Worm (Caenorhabditis elegans) whole organism, L1 larva: ENCODE data around the gene klf-3.

Experiments used
- C04F5.9 ChIP-seq: sonication (generic microtip); optimal IDR thresholded peaks from 2 replicates; lab custom pipeline; 2016; ENCODE audit warnings: missing genetic modification characterization, missing compliant biosample characterization
- C16A3.4 ChIP-seq: fragments of 150-350 bp; optimal IDR thresholded peaks from 2 replicates; lab custom pipeline; 2014; ENCODE audit warnings: missing biosample characterization, missing genetic modification characterization
- F16B12.6 ChIP-seq: fragments of 150-350 bp; optimal IDR thresholded peaks from 2 replicates; lab custom pipeline; 2014; ENCODE audit warnings: missing biosample characterization, missing genetic modification characterization
- Y116A8C.19 ChIP-seq: sonication (generic microtip); optimal IDR thresholded peaks from 2 replicates; lab custom pipeline; 2016; ENCODE audit warnings: missing compliant biosample characterization, missing genetic modification characterization, borderline replicate concordance
- aha-1 ChIP-seq: fragments of 150-350 bp; optimal IDR thresholded peaks from 2 replicates; lab custom pipeline; 2014; ENCODE audit warnings: missing biosample characterization, missing genetic modification characterization
- ceh-63 ChIP-seq: fragments of 200-800 bp; sonication (Bioruptor generic); optimal IDR thresholded peaks from 2 replicates; lab custom pipeline; 2018; ENCODE audit warnings: mild to moderate bottlenecking, missing genetic modification characterization, missing compliant biosample characterization
- ceh-82 ChIP-seq, 3 experiments: fragments of 150-350 bp in 1 of 3; sonication (generic microtip) in 2 of 3; optimal IDR thresholded peaks; 2 replicates each; lab custom pipeline; 2014 to 2017; ENCODE audit warnings: missing biosample characterization in 3 of 3, missing genetic modification characterization in 3 of 3
- dsc-1 ChIP-seq: sonication (generic microtip); optimal IDR thresholded peaks from 2 replicates; lab custom pipeline; 2016; ENCODE audit warnings: mild to moderate bottlenecking, missing genetic modification characterization, missing compliant biosample characterization
- efl-1 ChIP-seq, 4 experiments: fragments of 150-350 bp; optimal IDR thresholded peaks in 3 of 4; peaks in 1 of 4; 1 replicate in 1 of 4; 2 replicates in 3 of 4; lab custom pipeline; 2014; ENCODE audit warnings: missing biosample characterization in 2 of 4, missing genetic modification characterization in 2 of 4, missing genetic modification reagents in 2 of 4
- egl-13 ChIP-seq: sonication (generic microtip); optimal IDR thresholded peaks from 2 replicates; lab custom pipeline; 2016; ENCODE audit warnings: missing genotype, missing genetic modification reagents, missing genetic modification characterization, missing compliant biosample characterization
- egl-27 ChIP-seq, 2 experiments: fragments of 150-350 bp in 1 of 2; sonication (generic microtip); optimal IDR thresholded peaks; 3 replicates each; lab custom pipeline; 2017 to 2018; ENCODE audit warnings: missing biosample characterization in 2 of 2, missing genetic modification characterization in 2 of 2, missing genetic modification reagents in 2 of 2
- elt-3 ChIP-seq, 6 experiments: fragments of 150-350 bp in 1 of 6; sonication (generic microtip); optimal IDR thresholded peaks; 2 replicates each; lab custom pipeline; 2017 to 2018; ENCODE audit warnings: missing biosample characterization in 6 of 6, missing genetic modification characterization in 6 of 6, inconsistent platforms in 1 of 6
- ets-5 ChIP-seq: fragments of 200-800 bp; sonication (Bioruptor generic); IDR thresholded peaks from 2 replicates; pipeline ENCODE4 v1.3.6; 2022; ENCODE audit warnings: missing genetic modification characterization, missing compliant biosample characterization
- fkh-4 ChIP-seq: sonication (generic microtip); optimal IDR thresholded peaks from 2 replicates; lab custom pipeline; 2016; ENCODE audit warnings: missing compliant biosample characterization, missing genetic modification characterization, borderline replicate concordance
- fkh-8 ChIP-seq: sonication (generic microtip); optimal IDR thresholded peaks from 2 replicates; lab custom pipeline; 2016; ENCODE audit warnings: mild to moderate bottlenecking, missing genetic modification characterization, missing compliant biosample characterization
- fos-1 ChIP-seq: fragments of 150-350 bp; optimal IDR thresholded peaks from 2 replicates; lab custom pipeline; 2014; ENCODE audit warnings: missing biosample characterization, missing genetic modification characterization
- hlh-4 ChIP-seq: sonication (generic microtip); optimal IDR thresholded peaks from 2 replicates; lab custom pipeline; 2016; ENCODE audit warnings: mild to moderate bottlenecking, missing genetic modification characterization, missing compliant biosample characterization
- hpl-2 ChIP-seq: fragments of 150-350 bp; optimal IDR thresholded peaks from 2 replicates; lab custom pipeline; 2014; ENCODE audit warnings: missing biosample characterization, missing genetic modification reagents, missing genetic modification characterization
- irx-1 ChIP-seq: sonication (generic microtip); optimal IDR thresholded peaks from 2 replicates; lab custom pipeline; 2016; ENCODE audit warnings: missing genetic modification characterization, missing compliant biosample characterization
- jun-1 ChIP-seq: fragments of 150-350 bp; optimal IDR thresholded peaks from 2 replicates; lab custom pipeline; 2014; ENCODE audit warnings: missing biosample characterization, missing genetic modification reagents, missing genetic modification characterization
- lin-13 ChIP-seq: fragments of 150-350 bp; optimal IDR thresholded peaks from 2 replicates; lab custom pipeline; 2014; ENCODE audit warnings: missing biosample characterization, missing genetic modification reagents, missing genetic modification characterization
- lin-15B ChIP-seq: fragments of 150-350 bp; sonication (generic microtip); optimal IDR thresholded peaks from 3 replicates; lab custom pipeline; 2014; ENCODE audit warnings: missing biosample characterization, missing genetic modification characterization
- lin-35 ChIP-seq, 2 experiments: fragments of 150-350 bp; optimal IDR thresholded peaks; 2 replicates each; lab custom pipeline; 2014; ENCODE audit warnings: missing biosample characterization in 2 of 2, missing genetic modification characterization in 2 of 2, missing genetic modification reagents in 2 of 2
- lin-39 ChIP-seq: fragments of 150-350 bp; optimal IDR thresholded peaks from 2 replicates; lab custom pipeline; 2014; ENCODE audit warnings: missing biosample characterization, missing genetic modification reagents, missing genetic modification characterization
- mab-9 ChIP-seq: fragments of 200-800 bp; sonication (Bioruptor generic); IDR thresholded peaks from 2 replicates; pipeline ENCODE4 v1.3.6; 2022; ENCODE audit warnings: missing genetic modification reagents, missing genetic modification characterization, missing compliant biosample characterization
- mef-2 ChIP-seq: fragments of 150-350 bp; optimal IDR thresholded peaks from 2 replicates; lab custom pipeline; 2014; ENCODE audit warnings: missing biosample characterization, missing genetic modification characterization
- mep-1 ChIP-seq: fragments of 150-350 bp; optimal IDR thresholded peaks from 2 replicates; lab custom pipeline; 2014; ENCODE audit warnings: missing biosample characterization, missing genetic modification characterization
- nhr-237 ChIP-seq: fragments of 150-350 bp; optimal IDR thresholded peaks from 2 replicates; lab custom pipeline; 2014; ENCODE audit warnings: missing biosample characterization, missing genetic modification characterization
- nhr-77 ChIP-seq: fragments of 150-350 bp; optimal IDR thresholded peaks from 2 replicates; lab custom pipeline; 2014; ENCODE audit warnings: missing biosample characterization, missing genetic modification characterization
- nhr-90 ChIP-seq: sonication (generic microtip); optimal IDR thresholded peaks from 2 replicates; lab custom pipeline; 2016; ENCODE audit warnings: mild to moderate bottlenecking, missing genetic modification characterization, missing compliant biosample characterization; ENCODE audit not compliant: poor library complexity
- pax-3 ChIP-seq: fragments of 200-800 bp; sonication (Bioruptor generic); optimal IDR thresholded peaks from 2 replicates; lab custom pipeline; 2018; ENCODE audit warnings: mild to moderate bottlenecking, missing genetic modification characterization, moderate library complexity, missing compliant biosample characterization
- skn-1 ChIP-seq: fragments of 150-350 bp; optimal IDR thresholded peaks from 2 replicates; lab custom pipeline; 2014; ENCODE audit warnings: missing biosample characterization, missing genetic modification characterization
- snpc-4 ChIP-seq: fragments of 150-350 bp; optimal IDR thresholded peaks from 2 replicates; lab custom pipeline; 2014; ENCODE audit warnings: missing biosample characterization, missing genetic modification characterization
- snu-23 ChIP-seq: sonication (generic microtip); optimal IDR thresholded peaks from 2 replicates; lab custom pipeline; 2016; ENCODE audit warnings: missing genetic modification characterization, missing compliant biosample characterization
- sox-4 ChIP-seq: sonication (generic microtip); optimal IDR thresholded peaks from 2 replicates; lab custom pipeline; 2016; ENCODE audit warnings: missing genetic modification characterization, missing compliant biosample characterization
- sup-37 ChIP-seq: fragments of 200-800 bp; sonication (Bioruptor generic); optimal IDR thresholded peaks from 2 replicates; lab custom pipeline; 2018; ENCODE audit warnings: mild to moderate bottlenecking, missing genetic modification characterization, missing compliant biosample characterization
- swsn-7 ChIP-seq: sonication (generic microtip); optimal IDR thresholded peaks from 2 replicates; lab custom pipeline; 2016; ENCODE audit warnings: missing genetic modification characterization, missing compliant biosample characterization
- unc-62 ChIP-seq: fragments of 150-350 bp; optimal IDR thresholded peaks from 2 replicates; lab custom pipeline; 2014; ENCODE audit warnings: missing biosample characterization, missing genetic modification reagents, missing genetic modification characterization
- xbp-1 ChIP-seq: sonication (generic microtip); optimal IDR thresholded peaks from 2 replicates; lab custom pipeline; 2016; ENCODE audit warnings: missing genetic modification characterization, missing compliant biosample characterization

The klf-3 gene

ce11 chrII:6642651-6643167 lies 26.0 kb downstream of the klf-3 start, which contains the start of gene T19D12.6 (continued):
- TF ChIP-seq lin-35 (GFP tag; optimal IDR thresholded peaks at IDR 0.05; lab: Kevin White, UChicago) = no peak
- TF ChIP-seq C16A3.4 (tag; lab: Kevin White, UChicago) = no peak
- no peak for TF ChIP-seq lin-39
- no peak for TF ChIP-seq Y116A8C.19 (tag; lab: Kevin White, UChicago)
- no peak for TF ChIP-seq aha-1
- no peak for TF ChIP-seq lin-15B (tag; lab: Kevin White, UChicago)
- no peak for TF ChIP-seq mep-1 (tag; lab: Kevin White, UChicago)
- no peak for TF ChIP-seq fkh-4 (tag; lab: Kevin White, UChicago)
- peak; percentile 60 for TF ChIP-seq fkh-8 (tag; lab: Kevin White, UChicago)
- no peak for TF ChIP-seq ceh-82 (tag; optimal IDR thresholded peaks at IDR 0.05; lab: Kevin White, UChicago)
- no peak for TF ChIP-seq snpc-4 (tag; lab: Kevin White, UChicago)
- TF ChIP-seq sup-37 (GFP tag; lab: Kevin White, UChicago) = no peak
- TF ChIP-seq F16B12.6 (tag; lab: Kevin White, UChicago) = no peak
- TF ChIP-seq mef-2 (tag; lab: Kevin White, UChicago) = no peak
- TF ChIP-seq xbp-1 (tag; lab: Kevin White, UChicago) = no peak
- TF ChIP-seq lin-13 (GFP tag; lab: Kevin White, UChicago) = no peak
- TF ChIP-seq egl-13 = no peak
- no peak for TF ChIP-seq egl-27 (tag; optimal IDR thresholded peaks at IDR 0.05; lab: Kevin White, UChicago)
- no peak for TF ChIP-seq ets-5

- TF ChIP-seq irx-1 (tag; lab: Kevin White, UChicago) (no peak), dsc-1 (peak; percentile 63), efl-1 (optimal IDR thresholded peaks at IDR 0.05; lab: Kevin White, UChicago) (no peak), efl-1 (GFP tag; optimal IDR thresholded peaks at IDR 0.05 in 1 of 2; lab: Kevin White, UChicago) (peak in 1 of 2 experiments; percentile 5)
These were observed 30.2 kb downstream of the klf-3 start for ce11 chrII:6646903-6647302.

ce11 chrII:6649026-6649425 lies 32.3 kb downstream of the klf-3 start, which contains the start of gene oig-8:
Gene oig-8 (minus strand): TSS chrII:6649126.
- TF ChIP-seq mab-9 (GFP tag; lab: Robert Waterston, UW) (no peak), Y116A8C.19 (tag; lab: Kevin White, UChicago) (no peak), nhr-77 (tag; lab: Kevin White, UChicago) (no peak), fkh-4 (tag; lab: Kevin White, UChicago) (no peak), hlh-4 (tag; lab: Kevin White, UChicago) (no peak), C04F5.9 (tag; lab: Kevin White, UChicago) (no peak), unc-62 (GFP tag; lab: Kevin White, UChicago) (no peak), skn-1 (no peak), hpl-2 (no peak), pax-3 (tag; lab: Kevin White, UChicago) (no peak), snu-23 (GFP tag; lab: Kevin White, UChicago) (no peak), sup-37 (GFP tag; lab: Kevin White, UChicago) (no peak), swsn-7 (no peak), lin-39 (no peak), nhr-237 (tag; lab: Kevin White, UChicago) (no peak), fos-1 (no peak), jun-1 (tag; lab: Kevin White, UChicago) (no peak), nhr-90 (tag; lab: Kevin White, UChicago) (no peak), sox-4 (tag; lab: Kevin White, UChicago) (no peak)

ce11 chrII:6651719-6652118 lies 35.0 kb downstream of the klf-3 start, which contains the start of gene sra-26:
Gene sra-26 (minus strand): TSS chrII:6651819.
- TF ChIP-seq lin-15B (tag; lab: Kevin White, UChicago) = no peak
- TF ChIP-seq elt-3 (tag; optimal IDR thresholded peaks at IDR 0.05; lab: Kevin White, UChicago) = no peak
- no peak for TF ChIP-seq ceh-63 (GFP tag; lab: Kevin White, UChicago)
